Worm (Caenorhabditis elegans) whole organism, young adult: ENCODE measurements around the gene dod-20.

ENCODE experiments used
- ama-1 ChIP-seq, 3 experiments: fragments of 150-350 bp in 1 of 3; sonication (generic microtip) in 2 of 3; optimal IDR thresholded peaks; 2 replicates each; lab custom pipeline; 2014 to 2018; ENCODE audit warnings: missing biosample characterization in 2 of 3, missing genetic modification characterization in 2 of 3, missing genetic modification reagents in 2 of 3
- die-1 ChIP-seq: sonication (generic microtip); optimal IDR thresholded peaks from 2 replicates; lab custom pipeline; 2016; ENCODE audit warnings: missing genotype, mild to moderate bottlenecking, missing genetic modification characterization, missing compliant biosample characterization
- lag-1 ChIP-seq: fragments of 200-800 bp; sonication (Bioruptor generic); IDR thresholded peaks from 2 replicates; pipeline ENCODE4 v1.3.6; 2022; ENCODE audit warnings: missing genetic modification reagents, missing genetic modification characterization, missing compliant biosample characterization
- nfya-2 ChIP-seq: fragments of 200-800 bp; sonication (Bioruptor generic); IDR thresholded peaks from 2 replicates; pipeline ENCODE4 v1.3.6; 2022; ENCODE audit warnings: missing genetic modification reagents, missing genetic modification characterization, missing compliant biosample characterization
- sptf-2 ChIP-seq: fragments of 200-800 bp; sonication (Bioruptor generic); optimal IDR thresholded peaks from 2 replicates; lab custom pipeline; 2018; ENCODE audit warnings: mild to moderate bottlenecking, missing genetic modification characterization, missing compliant biosample characterization

DNA sequence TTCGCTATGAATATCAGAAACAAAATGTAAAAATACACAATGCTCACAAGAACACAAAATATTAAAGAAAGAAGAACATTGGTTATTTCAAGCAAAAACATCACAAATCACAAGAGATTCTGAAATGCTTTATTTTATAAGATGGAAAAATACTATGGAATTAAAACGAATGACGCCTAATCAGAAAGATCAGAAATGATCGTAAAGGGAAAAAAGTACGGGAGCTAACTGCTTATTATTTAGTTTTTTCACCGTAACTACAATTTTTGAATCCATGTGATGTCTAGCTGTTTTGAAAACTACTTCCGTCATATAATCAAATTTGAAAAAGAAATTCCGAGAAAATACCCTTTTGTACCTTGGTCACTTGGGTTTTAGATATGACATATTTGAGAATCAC is 46.2 kb downstream of the dod-20 start, which contains the start of gene srbc-57:
- TF ChIP-seq nfya-2 (GFP tag; lab: Robert Waterston, UW) = no peak
- TF ChIP-seq ama-1 (optimal IDR thresholded peaks at IDR 0.05; lab: Kevin White, UChicago) = no peak
- no peak for TF ChIP-seq ama-1 (GFP tag; optimal IDR thresholded peaks at IDR 0.05; lab: Kevin White, UChicago)
- TF ChIP-seq lag-1 (GFP tag; lab: Robert Waterston, UW) = no peak
- no peak for TF ChIP-seq die-1 (tag; lab: Kevin White, UChicago)
- TF ChIP-seq sptf-2 (GFP tag; lab: Kevin White, UChicago) = no peak
